Worm (Caenorhabditis elegans) whole organism, L4 larva: ENCODE data around the gene wrt-3.

Experiments
- F10B5.3 ChIP-seq: sonication (generic microtip); optimal IDR thresholded peaks from 2 replicates; lab custom pipeline; 2016; ENCODE audit warnings: mild to moderate bottlenecking, missing genetic modification characterization, missing compliant biosample characterization
- F37D6.2 ChIP-seq: sonication (generic microtip); optimal IDR thresholded peaks from 2 replicates; lab custom pipeline; 2016; ENCODE audit warnings: mild to moderate bottlenecking, missing genetic modification characterization, missing compliant biosample characterization
- F44E2.7 ChIP-seq: fragments of 200-800 bp; sonication (Bioruptor generic); IDR thresholded peaks from 2 replicates; pipeline ENCODE4 v2.1.2; 2022; ENCODE audit warnings: missing genetic modification characterization, missing compliant biosample characterization
- F49E8.2 ChIP-seq: sonication (generic microtip); optimal IDR thresholded peaks from 2 replicates; lab custom pipeline; 2016; ENCODE audit warnings: missing compliant biosample characterization, mild to moderate bottlenecking, missing genetic modification characterization, borderline replicate concordance
- T20F7.1 ChIP-seq: fragments of 200-800 bp; sonication (Bioruptor generic); optimal IDR thresholded peaks from 2 replicates; lab custom pipeline; 2018; ENCODE audit warnings: mild to moderate bottlenecking, missing genetic modification characterization, missing compliant biosample characterization
- T26A8.4 ChIP-seq: fragments of 200-800 bp; sonication (Bioruptor generic); IDR thresholded peaks from 2 replicates; pipeline ENCODE4 v1.3.6; 2022; ENCODE audit warnings: missing genetic modification characterization, missing compliant biosample characterization
- Y5F2A.4 ChIP-seq: fragments of 200-800 bp; sonication (Bioruptor generic); optimal IDR thresholded peaks from 2 replicates; lab custom pipeline; 2018; ENCODE audit warnings: mild to moderate bottlenecking, missing genetic modification characterization, missing compliant biosample characterization
- ZK337.2 ChIP-seq: fragments of 200-800 bp; sonication (Bioruptor generic); IDR thresholded peaks from 2 replicates; pipeline ENCODE4 v1.3.6; 2022; ENCODE audit warnings: missing genetic modification reagents, missing genetic modification characterization, missing compliant biosample characterization
- ZK546.5 ChIP-seq, 2 experiments: sonication (generic microtip); optimal IDR thresholded peaks; 2 replicates each; lab custom pipeline; 2017; ENCODE audit warnings: missing biosample characterization in 2 of 2, missing genetic modification characterization in 2 of 2
- aly-2 ChIP-seq: sonication (generic microtip); optimal IDR thresholded peaks from 2 replicates; lab custom pipeline; 2018; ENCODE audit warnings: missing biosample characterization, missing genetic modification characterization
- ama-1 ChIP-seq: fragments of 150-350 bp; optimal IDR thresholded peaks from 2 replicates; lab custom pipeline; 2014; ENCODE audit warnings: inconsistent platforms, mixed read lengths
- ceh-28 ChIP-seq: fragments of 150-350 bp; optimal IDR thresholded peaks from 2 replicates; lab custom pipeline; 2014; ENCODE audit warnings: missing biosample characterization, missing genetic modification reagents, missing genetic modification characterization
- ceh-82 ChIP-seq: sonication (generic microtip); optimal IDR thresholded peaks from 2 replicates; lab custom pipeline; 2017; ENCODE audit warnings: missing biosample characterization, missing genetic modification characterization
- ces-1 ChIP-seq: fragments of 150-350 bp; sonication (generic microtip); optimal IDR thresholded peaks from 4 replicates; lab custom pipeline; 2014; ENCODE audit warnings: missing biosample characterization, missing genetic modification reagents, missing genetic modification characterization
- cey-2 ChIP-seq: sonication (generic microtip); optimal IDR thresholded peaks from 3 replicates; lab custom pipeline; 2017; ENCODE audit warnings: missing genetic modification characterization, mild to moderate bottlenecking, missing compliant biosample characterization, antibody characterized with exemption, borderline replicate concordance; ENCODE audit not compliant: insufficient read depth
- ctbp-1 ChIP-seq: fragments of 200-800 bp; sonication (Bioruptor generic); IDR thresholded peaks from 2 replicates; pipeline ENCODE4 v1.3.6; 2022; ENCODE audit warnings: missing genetic modification reagents, missing genetic modification characterization, missing compliant biosample characterization
- daf-16 ChIP-seq, 3 experiments: sonication (generic microtip); optimal IDR thresholded peaks; 2 replicates each; lab custom pipeline; 2016 to 2017; ENCODE audit warnings: missing genetic modification characterization in 3 of 3, missing genetic modification reagents in 3 of 3, mild to moderate bottlenecking in 2 of 3, missing compliant biosample characterization in 2 of 3, missing biosample characterization in 1 of 3, moderate library complexity in 1 of 3
- daf-19 ChIP-seq: fragments of 200-800 bp; sonication (Bioruptor generic); conservative IDR thresholded peaks from 2 replicates; pipeline ENCODE4 v1.3.6; 2022; ENCODE audit warnings: missing genetic modification characterization, missing compliant biosample characterization
- daf-8 ChIP-seq: fragments of 200-800 bp; sonication (Bioruptor generic); IDR thresholded peaks from 2 replicates; pipeline ENCODE4 v1.3.6; 2022; ENCODE audit warnings: missing genetic modification characterization, missing compliant biosample characterization
- dmd-6 ChIP-seq: fragments of 200-800 bp; sonication (Bioruptor generic); IDR thresholded peaks from 2 replicates; pipeline ENCODE4 v1.3.6; 2022; ENCODE audit warnings: missing genetic modification reagents, missing genetic modification characterization, missing compliant biosample characterization
- dpl-1 ChIP-seq: fragments of 150-350 bp; optimal IDR thresholded peaks from 2 replicates; lab custom pipeline; 2014; ENCODE audit warnings: missing biosample characterization, missing genetic modification reagents, missing genetic modification characterization
- duxl-1 ChIP-seq: sonication (generic microtip); optimal IDR thresholded peaks from 2 replicates; lab custom pipeline; 2016; ENCODE audit warnings: mild to moderate bottlenecking, missing genetic modification characterization, moderate library complexity, missing compliant biosample characterization; ENCODE audit not compliant: poor library complexity
- fkh-10 ChIP-seq: fragments of 150-350 bp; optimal IDR thresholded peaks from 2 replicates; lab custom pipeline; 2014; ENCODE audit warnings: missing biosample characterization, missing genetic modification reagents, missing genetic modification characterization
- hlh-11 ChIP-seq: fragments of 200-800 bp; sonication (Bioruptor generic); optimal IDR thresholded peaks from 2 replicates; lab custom pipeline; 2018; ENCODE audit warnings: mild to moderate bottlenecking, missing genetic modification characterization, missing compliant biosample characterization
- hmg-1.1 ChIP-seq: fragments of 200-800 bp; sonication (Bioruptor generic); IDR thresholded peaks from 2 replicates; pipeline ENCODE4 v1.3.6; 2022; ENCODE audit warnings: missing genetic modification reagents, missing genetic modification characterization, missing compliant biosample characterization
- jun-1 ChIP-seq: fragments of 150-350 bp; optimal IDR thresholded peaks from 2 replicates; lab custom pipeline; 2014; ENCODE audit warnings: missing biosample characterization, missing genetic modification reagents, missing genetic modification characterization
- lin-15B ChIP-seq: fragments of 150-350 bp; sonication (generic microtip); optimal IDR thresholded peaks from 3 replicates; lab custom pipeline; 2014; ENCODE audit warnings: missing biosample characterization, missing genetic modification characterization
- lin-38 ChIP-seq: fragments of 200-800 bp; sonication (Bioruptor generic); IDR thresholded peaks from 2 replicates; pipeline ENCODE4 v1.3.6; 2022; ENCODE audit warnings: missing genetic modification reagents, missing genetic modification characterization, missing compliant biosample characterization
- lin-39 ChIP-seq: fragments of 150-350 bp; optimal IDR thresholded peaks from 2 replicates; lab custom pipeline; 2014; ENCODE audit warnings: missing biosample characterization, missing genetic modification reagents, missing genetic modification characterization
- lsy-2 ChIP-seq, 2 experiments: fragments of 150-350 bp in 1 of 2; sonication (generic microtip) in 1 of 2; optimal IDR thresholded peaks; 2 replicates each; lab custom pipeline; 2014 to 2017; ENCODE audit warnings: missing biosample characterization in 2 of 2, missing genetic modification characterization in 2 of 2
- madf-5 ChIP-seq, 2 experiments: fragments of 200-800 bp; sonication (Bioruptor generic); IDR thresholded peaks; 2 replicates each; pipeline ENCODE4 v1.3.6; 2022; ENCODE audit warnings: missing compliant biosample characterization in 2 of 2, missing genetic modification characterization in 2 of 2
- madf-9 ChIP-seq: fragments of 200-800 bp; sonication (Bioruptor generic); conservative IDR thresholded peaks from 2 replicates; pipeline ENCODE4 v1.3.6; 2022; ENCODE audit warnings: missing genetic modification reagents, missing genetic modification characterization, missing compliant biosample characterization
- mes-2 ChIP-seq: sonication (generic microtip); optimal IDR thresholded peaks from 2 replicates; lab custom pipeline; 2016; ENCODE audit warnings: missing genotype, mild to moderate bottlenecking, missing genetic modification characterization, missing compliant biosample characterization; ENCODE audit not compliant: poor library complexity, severe bottlenecking
- mxl-3 ChIP-seq: fragments of 200-800 bp; sonication (Bioruptor generic); optimal IDR thresholded peaks from 2 replicates; lab custom pipeline; 2018; ENCODE audit warnings: mild to moderate bottlenecking, missing genetic modification characterization, missing compliant biosample characterization
- nhr-11 ChIP-seq: fragments of 150-350 bp; optimal IDR thresholded peaks from 2 replicates; lab custom pipeline; 2014; ENCODE audit warnings: missing biosample characterization, missing genetic modification characterization
- nhr-111 ChIP-seq: fragments of 200-800 bp; sonication (Bioruptor generic); optimal IDR thresholded peaks from 2 replicates; lab custom pipeline; 2018; ENCODE audit warnings: mild to moderate bottlenecking, missing genetic modification characterization, missing compliant biosample characterization
- nhr-25 ChIP-seq: sonication (generic microtip); optimal IDR thresholded peaks from 2 replicates; lab custom pipeline; 2017; ENCODE audit warnings: missing genetic modification characterization, mild to moderate bottlenecking, missing compliant biosample characterization, antibody characterized with exemption, moderate library complexity, borderline replicate concordance; ENCODE audit not compliant: insufficient read depth
- nhr-28 ChIP-seq: fragments of 150-350 bp; optimal IDR thresholded peaks from 2 replicates; lab custom pipeline; 2014; ENCODE audit warnings: missing biosample characterization, missing genetic modification characterization
- nhr-41 ChIP-seq: fragments of 200-800 bp; sonication (Bioruptor generic); IDR thresholded peaks from 2 replicates; pipeline ENCODE4 v1.3.6; 2022; ENCODE audit warnings: missing genetic modification reagents, missing genetic modification characterization, missing compliant biosample characterization
- nhr-76 ChIP-seq: fragments of 150-350 bp; optimal IDR thresholded peaks from 2 replicates; lab custom pipeline; 2014; ENCODE audit warnings: missing biosample characterization, missing genetic modification characterization
- rbr-2 ChIP-seq: sonication (generic microtip); optimal IDR thresholded peaks from 2 replicates; lab custom pipeline; 2016; ENCODE audit warnings: missing genotype, missing genetic modification characterization, missing compliant biosample characterization
- saeg-2 ChIP-seq: fragments of 200-800 bp; sonication (Bioruptor generic); IDR thresholded peaks from 2 replicates; pipeline ENCODE4 v1.3.6; 2022; ENCODE audit warnings: missing genetic modification reagents, missing genetic modification characterization, missing compliant biosample characterization
- spr-1 ChIP-seq: sonication (generic microtip); optimal IDR thresholded peaks from 2 replicates; lab custom pipeline; 2016; ENCODE audit warnings: mild to moderate bottlenecking, missing genetic modification characterization, missing compliant biosample characterization
- tra-1 ChIP-seq: fragments of 200-800 bp; sonication (Bioruptor generic); IDR thresholded peaks from 2 replicates; pipeline ENCODE4 v1.3.6; 2022; ENCODE audit warnings: missing genetic modification reagents, missing genetic modification characterization, missing compliant biosample characterization
- zfp-2 ChIP-seq: sonication (generic microtip); optimal IDR thresholded peaks from 2 replicates; lab custom pipeline; 2016; ENCODE audit warnings: mild to moderate bottlenecking, missing genetic modification characterization, missing compliant biosample characterization
- zfp-3 ChIP-seq: fragments of 200-800 bp; sonication (Bioruptor generic); conservative IDR thresholded peaks from 2 replicates; pipeline ENCODE4 v1.3.6; 2022; ENCODE audit warnings: missing genetic modification reagents, missing genetic modification characterization, missing compliant biosample characterization

wrt-3 gene

ce11 chrIV:9477135-9477928, at the start of gene wrt-3 (continued):
- peak; percentile 64 for TF ChIP-seq F10B5.3 (tag; lab: Kevin White, UChicago)
- no peak for TF ChIP-seq lin-15B (tag; lab: Kevin White, UChicago)
- no peak for TF ChIP-seq jun-1 (tag; lab: Kevin White, UChicago)
- TF ChIP-seq tra-1 (GFP tag; lab: Robert Waterston, UW), result peak; percentile 79
- no peak for TF ChIP-seq nhr-25 (tag; lab: Kevin White, UChicago)
- TF ChIP-seq ZK546.5 (tag; optimal IDR thresholded peaks at IDR 0.05; lab: Kevin White, UChicago), result no peak
- TF ChIP-seq madf-5 (GFP tag; IDR thresholded peaks at IDR 0.05; lab: Robert Waterston, UW), result peak; percentile 89 to 92
- TF ChIP-seq, all 104 proteins: peak for 47

DNA sequence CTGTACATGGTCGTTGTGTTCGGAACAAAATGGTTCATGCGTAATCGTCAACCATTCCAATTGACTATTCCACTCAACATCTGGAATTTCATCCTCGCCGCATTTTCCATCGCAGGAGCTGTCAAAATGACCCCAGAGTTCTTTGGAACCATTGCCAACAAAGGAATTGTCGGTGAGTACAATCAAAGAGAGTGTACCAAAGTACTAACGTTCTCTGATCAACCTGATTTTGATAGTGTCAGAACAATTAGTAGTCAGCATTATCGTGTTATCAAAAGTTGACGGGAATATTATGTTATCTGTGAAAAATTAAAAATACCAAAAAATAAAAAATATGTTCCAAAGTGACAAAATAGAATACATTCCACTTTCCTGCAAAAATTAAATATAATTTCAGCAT, 49.7 kb upstream of the wrt-3 start:
- TF ChIP-seq zfp-2 (tag; lab: Kevin White, UChicago) (no peak), zfp-3 (GFP tag; lab: Robert Waterston, UW) (no peak), daf-16 (GFP tag; optimal IDR thresholded peaks at IDR 0.05; lab: Kevin White, UChicago) (no peak), daf-16 (tag; optimal IDR thresholded peaks at IDR 0.05; lab: Kevin White, UChicago) (peak; percentile 15), lin-38 (GFP tag; lab: Robert Waterston, UW) (no peak), lsy-2 (tag; optimal IDR thresholded peaks at IDR 0.05; lab: Kevin White, UChicago) (no peak), mxl-3 (GFP tag; lab: Kevin White, UChicago) (no peak), T20F7.1 (GFP tag; lab: Kevin White, UChicago) (peak; percentile 47), cey-2 (tag; lab: Kevin White, UChicago) (no peak), saeg-2 (GFP tag; lab: Robert Waterston, UW) (no peak), mes-2 (tag; lab: Kevin White, UChicago) (no peak), nhr-111 (no peak), jun-1 (tag; lab: Kevin White, UChicago) (no peak), aly-2 (tag; lab: Kevin White, UChicago) (no peak), rbr-2 (tag; lab: Kevin White, UChicago) (no peak), tra-1 (GFP tag; lab: Robert Waterston, UW) (no peak), dpl-1 (no peak), T26A8.4 (GFP tag; lab: Robert Waterston, UW) (no peak), nhr-28 (tag; lab: Kevin White, UChicago) (peak; percentile 55), lin-39 (no peak), nhr-76 (no peak), fkh-10 (no peak), hlh-11 (tag; lab: Kevin White, UChicago) (peak; percentile 52), F37D6.2 (tag; lab: Kevin White, UChicago) (no peak), ZK546.5 (tag; optimal IDR thresholded peaks at IDR 0.05; lab: Kevin White, UChicago) (no peak), madf-9 (GFP tag; lab: Robert Waterston, UW) (no peak), hmg-1.1 (GFP tag; lab: Robert Waterston, UW) (no peak), ama-1 (lab: Kevin White, UChicago) (no peak), Y5F2A.4 (GFP tag; lab: Kevin White, UChicago) (no peak), spr-1 (no peak), ces-1 (GFP tag; lab: Kevin White, UChicago) (no peak), duxl-1 (no peak), dmd-6 (GFP tag; lab: Robert Waterston, UW) (peak; percentile 38; the same call in 1 of the 2 replicates), F49E8.2 (tag; lab: Kevin White, UChicago) (no peak), daf-19 (no peak), ceh-28 (no peak), F44E2.7 (GFP tag; lab: Robert Waterston, UW) (no peak), ZK337.2 (GFP tag; lab: Robert Waterston, UW) (no peak), nhr-41 (GFP tag; lab: Robert Waterston, UW) (no peak), ctbp-1 (GFP tag; lab: Robert Waterston, UW) (no peak), F10B5.3 (tag; lab: Kevin White, UChicago) (no peak), ceh-82 (no peak), nhr-11 (tag; lab: Kevin White, UChicago) (no peak), daf-8 (GFP tag; lab: Robert Waterston, UW) (no peak)
